Fruit fly (Drosophila melanogaster): ENCODE results near the gene CG8833.

The CG8833 gene

dm6 chr3L:13939151-13939499, 10.3 kb upstream of the CG8833 start, which contains the start of gene CG32137 (continued):
- no peak for TF ChIP-seq Lim3 (GFP tag; IDR thresholded peaks at IDR 0.05)
- no peak for TF ChIP-seq CG16815 (GFP tag; optimal IDR thresholded peaks at IDR 0.05)
- no peak for TF ChIP-seq CG3281 (GFP tag; optimal IDR thresholded peaks at IDR 0.05)
- TF ChIP-seq Atf3 (GFP tag; optimal IDR thresholded peaks at IDR 0.05): no peak
- peak; percentile 22; the same call in 1 of the 2 replicates for TF ChIP-seq sna (GFP tag; IDR thresholded peaks at IDR 0.05; ENCODE audit: partially characterized antibody)
- no peak for TF ChIP-seq tup (GFP tag; optimal IDR thresholded peaks at IDR 0.05)
- TF ChIP-seq CG17912 (GFP tag; optimal IDR thresholded peaks at IDR 0.05): no peak
- TF ChIP-seq Sry-δ (GFP tag; optimal IDR thresholded peaks at IDR 0.05): no peak
- no peak for TF ChIP-seq CG11696 (GFP tag; IDR thresholded peaks at IDR 0.05)
- TF ChIP-seq run (tag; optimal IDR thresholded peaks at IDR 0.05): no peak
- TF ChIP-seq Gug (GFP tag; IDR thresholded peaks at IDR 0.05): no peak
- no peak for TF ChIP-seq CG4424 (GFP tag; optimal IDR thresholded peaks at IDR 0.05)
- no peak for TF ChIP-seq sqz (GFP tag; optimal IDR thresholded peaks at IDR 0.05)
- TF ChIP-seq Lhr (GFP tag; optimal IDR thresholded peaks at IDR 0.05): no peak
- TF ChIP-seq CG10274 (GFP tag; optimal IDR thresholded peaks at IDR 0.05): no peak
- no peak; the same call in 2 of the 3 replicates for TF ChIP-seq CG6175 (GFP tag; IDR thresholded peaks at IDR 0.05)
- peak; percentile 99 for TF ChIP-seq Meics (GFP tag; optimal IDR thresholded peaks at IDR 0.05)
- TF ChIP-seq az2 (GFP tag; optimal IDR thresholded peaks at IDR 0.05): no peak
- TF ChIP-seq CG2875 (GFP tag; optimal IDR thresholded peaks at IDR 0.05): no peak
- no peak for TF ChIP-seq Sry-β (GFP tag; optimal IDR thresholded peaks at IDR 0.05)
- TF ChIP-seq hbn (GFP tag; IDR thresholded peaks at IDR 0.05; ENCODE audit: partially characterized antibody): 0 out of 2 replicates have a peak, but pooled peaks have one; percentile 26
- no peak for TF ChIP-seq eve (GFP tag; optimal IDR thresholded peaks at IDR 0.05)
- no peak for TF ChIP-seq row (GFP tag; IDR thresholded peaks at IDR 0.05)
- no peak for TF ChIP-seq CG34376 (GFP tag; optimal IDR thresholded peaks at IDR 0.05)
- peak; percentile 96; the same call in 3 of the 4 replicates for TF ChIP-seq chinmo (GFP tag; IDR thresholded peaks at IDR 0.05; ENCODE audit: partially characterized antibody)
- no peak for TF ChIP-seq dimm (GFP tag; IDR thresholded peaks at IDR 0.05)
- no peak for TF ChIP-seq CG10366 (GFP tag; IDR thresholded peaks at IDR 0.05)
- TF ChIP-seq esg (GFP tag; conservative IDR thresholded peaks at IDR 0.05): no peak
- no peak for TF ChIP-seq dpn (GFP tag; optimal IDR thresholded peaks at IDR 0.05)
- no peak for TF ChIP-seq ap (GFP tag; IDR thresholded peaks at IDR 0.05)
- no peak; the same call in 1 of the 2 replicates for TF ChIP-seq vvl (GFP tag; IDR thresholded peaks at IDR 0.05)
- no peak for TF ChIP-seq CG11456 (GFP tag; IDR thresholded peaks at IDR 0.05)
- TF ChIP-seq dan (GFP tag; IDR thresholded peaks at IDR 0.05): no peak
- TF ChIP-seq CG11085 (GFP tag; IDR thresholded peaks at IDR 0.05): no peak
- TF ChIP-seq rib (GFP tag; IDR thresholded peaks at IDR 0.05): peak; percentile 81; the same call in 1 of the 2 replicates
- TF ChIP-seq CG4328 (GFP tag; optimal IDR thresholded peaks at IDR 0.05): no peak
- no peak for TF ChIP-seq CG18764 (GFP tag; optimal IDR thresholded peaks at IDR 0.05)
- no peak for TF ChIP-seq cwo (GFP tag; optimal IDR thresholded peaks at IDR 0.05)
- no peak for TF ChIP-seq Sin3A (optimal IDR thresholded peaks at IDR 0.05)
- no peak for TF ChIP-seq cg (GFP tag; optimal IDR thresholded peaks at IDR 0.05)
- TF ChIP-seq MBD-R2 (GFP tag; IDR thresholded peaks at IDR 0.05): no peak
- TF ChIP-seq CG13894 (tag; optimal IDR thresholded peaks at IDR 0.05): peak; percentile 95
- TF ChIP-seq Fer3 (tag; optimal IDR thresholded peaks at IDR 0.05): no peak
- no peak for TF ChIP-seq HLH54F (GFP tag; optimal IDR thresholded peaks at IDR 0.05)
- TF ChIP-seq CG15073 (GFP tag; optimal IDR thresholded peaks at IDR 0.05): no peak
- no peak for TF ChIP-seq Poxn (GFP tag; IDR thresholded peaks at IDR 0.05)
- no peak for TF ChIP-seq crp (GFP tag; optimal IDR thresholded peaks at IDR 0.05)
- TF ChIP-seq mirr (GFP tag; optimal IDR thresholded peaks at IDR 0.05): no peak
- TF ChIP-seq Asciz (GFP tag; optimal IDR thresholded peaks at IDR 0.05): no peak
- TF ChIP-seq PHDP (tag; optimal IDR thresholded peaks at IDR 0.05): no peak
- no peak for TF ChIP-seq NK7.1 (GFP tag; optimal IDR thresholded peaks at IDR 0.05)
- TF ChIP-seq lola (GFP tag; optimal IDR thresholded peaks at IDR 0.05): no peak

All from whole organism, embryonic.